Worm (Caenorhabditis elegans): ENCODE measurements around the gene prdx-2.

The prdx-2 gene

ce11 chrII:5384282-5384681 lies 6.3 kb downstream of the prdx-2 start:
- TF ChIP-seq ceh-19 (GFP tag; optimal IDR thresholded peaks at IDR 0.05) (no peak), madf-2 (tag; optimal IDR thresholded peaks at IDR 0.05) (no peak), ceh-18 (tag; optimal IDR thresholded peaks at IDR 0.05) (no peak), hlh-6 (tag; optimal IDR thresholded peaks at IDR 0.05) (no peak), dmd-4 (tag; optimal IDR thresholded peaks at IDR 0.05; ENCODE audit: borderline replicate concordance) (no peak), lim-6 (tag; optimal IDR thresholded peaks at IDR 0.05) (no peak), ceh-30 (tag; optimal IDR thresholded peaks at IDR 0.05) (no peak), ahr-1 (tag; optimal IDR thresholded peaks at IDR 0.05) (no peak)

DNA sequence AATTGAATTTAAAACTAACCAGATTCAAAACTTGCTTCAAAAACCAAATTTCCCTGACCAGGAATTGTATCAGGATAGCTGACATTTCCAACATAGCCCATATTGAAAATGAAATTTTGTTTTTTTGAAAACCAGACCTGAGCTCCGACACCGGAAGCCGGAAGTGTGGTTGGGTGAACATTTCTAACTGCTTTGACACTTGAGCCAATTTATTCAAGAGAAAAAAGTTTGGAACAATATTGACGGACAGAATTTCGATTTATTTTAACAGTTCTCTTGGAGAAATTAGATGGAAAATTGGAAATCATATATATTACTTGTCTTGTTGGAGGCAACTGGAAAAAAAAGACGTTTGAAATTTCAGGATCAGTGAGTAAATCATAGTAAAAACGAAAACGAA lies 9.2 kb downstream of the prdx-2 start, which contains the start of gene ccpp-6:
Gene ccpp-6, minus strand, starts transcription at position 101 of the 400 bp plus-strand sequence.
- TF ChIP-seq lim-6 (tag; optimal IDR thresholded peaks at IDR 0.05) (no peak), rnt-1 (tag; optimal IDR thresholded peaks at IDR 0.05) (no peak), ttx-3 (tag; optimal IDR thresholded peaks at IDR 0.05) (no peak), Y22D7AL.16 (tag; optimal IDR thresholded peaks at IDR 0.05) (no peak), dmd-4 (tag; optimal IDR thresholded peaks at IDR 0.05; ENCODE audit: borderline replicate concordance) (no peak)

DNA sequence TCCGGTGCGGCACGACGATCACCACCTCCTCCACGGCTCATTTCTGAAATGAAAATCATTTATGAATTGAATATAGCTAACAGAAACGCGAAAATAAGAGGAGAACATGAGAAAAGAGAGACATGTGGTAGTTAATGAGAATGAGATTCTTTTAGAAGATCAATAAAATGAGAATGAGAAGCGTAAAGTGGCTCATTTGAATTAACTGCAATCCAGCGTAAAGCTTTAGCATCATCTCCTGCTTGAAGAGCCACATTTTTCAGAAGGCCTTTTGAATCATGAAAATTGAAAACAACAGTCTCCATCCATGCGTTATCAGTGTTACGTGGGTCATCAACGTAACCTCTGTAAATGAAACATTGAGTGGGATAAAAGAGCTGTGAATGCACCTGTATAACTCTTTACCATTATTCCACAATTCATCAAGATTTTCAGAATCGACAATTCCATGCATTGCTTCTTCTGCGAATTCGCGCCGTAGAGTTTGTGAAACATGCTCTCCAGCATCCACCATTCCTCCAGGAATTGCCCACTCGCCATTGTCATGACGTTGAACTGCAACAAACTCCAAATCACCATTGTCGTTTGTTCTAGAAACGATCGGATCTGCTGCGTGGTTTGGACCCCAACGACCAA lies 10.9 kb downstream of the prdx-2 start, which contains the start of gene rsp-4:
Gene rsp-4, minus strand, starts transcription at position 51 of the 636 bp plus-strand sequence.
- TF ChIP-seq ceh-22 (tag; optimal IDR thresholded peaks at IDR 0.05): no peak
- TF ChIP-seq sox-2 (GFP tag; IDR thresholded peaks at IDR 0.05): no peak
- no peak for TF ChIP-seq sox-4 (tag; optimal IDR thresholded peaks at IDR 0.05)
- TF ChIP-seq che-1 (tag; optimal IDR thresholded peaks at IDR 0.05): no peak
- TF ChIP-seq hlh-30 (tag; optimal IDR thresholded peaks at IDR 0.05; ENCODE audit: insufficient read depth): no peak
- TF ChIP-seq odd-2 (tag; optimal IDR thresholded peaks at IDR 0.05): no peak
- no peak for TF ChIP-seq F13H6.1 (tag; optimal IDR thresholded peaks at IDR 0.05)
- TF ChIP-seq ama-1 (optimal IDR thresholded peaks at IDR 0.05): no peak

DNA sequence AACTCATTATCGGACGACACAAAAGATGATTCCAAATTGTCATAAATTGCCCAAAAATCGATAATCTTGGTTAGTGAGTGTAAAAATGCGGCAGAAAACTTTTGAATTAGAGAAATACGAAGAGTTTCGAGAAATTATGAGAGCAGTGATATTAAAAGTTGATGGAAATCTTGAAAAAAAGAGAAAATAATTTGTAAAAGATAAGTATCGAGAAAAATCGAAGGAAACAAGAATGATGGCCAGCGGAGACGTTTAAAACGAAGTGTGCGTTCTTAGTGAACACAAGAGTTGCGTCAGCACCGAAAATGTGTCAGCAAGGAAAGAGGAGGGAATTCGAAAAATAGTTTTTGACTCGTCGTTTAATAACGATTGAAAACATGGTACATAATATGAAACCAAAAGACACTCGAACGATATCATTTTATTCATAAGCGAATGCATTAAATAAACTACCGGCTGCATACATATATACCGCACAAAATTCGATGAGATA lies 11.9 kb downstream of the prdx-2 start, which contains the start of gene ndx-6:
Gene ndx-6, minus strand, starts transcription at position 51 of the 493 bp plus-strand sequence.
- peak; percentile 71 for TF ChIP-seq tbx-2 (tag; optimal IDR thresholded peaks at IDR 0.05)
- TF ChIP-seq ref-2 (tag; optimal IDR thresholded peaks at IDR 0.05): peak; percentile 55
- peak; percentile 43 for TF ChIP-seq rnt-1 (tag; optimal IDR thresholded peaks at IDR 0.05)
- no peak for TF ChIP-seq unc-3 (GFP tag; conservative IDR thresholded peaks at IDR 0.05)
- peak; percentile 58 for TF ChIP-seq unc-3 (tag; optimal IDR thresholded peaks at IDR 0.05)
- TF ChIP-seq elt-2 (tag; optimal IDR thresholded peaks at IDR 0.05): peak; percentile 91
- TF ChIP-seq C38D4.7 (GFP tag; optimal IDR thresholded peaks at IDR 0.05): peak; percentile 16
- peak; percentile 46 for TF ChIP-seq ceh-48 (tag; optimal IDR thresholded peaks at IDR 0.05)
- no peak for TF ChIP-seq syd-9 (tag; optimal IDR thresholded peaks at IDR 0.05)
- TF ChIP-seq pha-2 (tag; optimal IDR thresholded peaks at IDR 0.05): no peak
- peak; percentile 40 for TF ChIP-seq dve-1 (tag; optimal IDR thresholded peaks at IDR 0.05)
- peak; percentile 14 for TF ChIP-seq C08G9.2 (tag; optimal IDR thresholded peaks at IDR 0.05)
- TF ChIP-seq unc-86 (tag; optimal IDR thresholded peaks at IDR 0.05): peak; percentile 43
- no peak for TF ChIP-seq ceh-9 (tag; optimal IDR thresholded peaks at IDR 0.05)
- TF ChIP-seq lim-6 (tag; optimal IDR thresholded peaks at IDR 0.05): no peak
- peak; percentile 78 for TF ChIP-seq ceh-31 (tag; optimal IDR thresholded peaks at IDR 0.05)
- TF ChIP-seq sdc-2 (tag; optimal IDR thresholded peaks at IDR 0.05): peak; percentile 11
- no peak for TF ChIP-seq nhr-11 (tag; optimal IDR thresholded peaks at IDR 0.05)
- TF ChIP-seq ceh-19 (GFP tag; optimal IDR thresholded peaks at IDR 0.05): peak; percentile 53
- peak; percentile 60 for TF ChIP-seq ceh-18 (tag; optimal IDR thresholded peaks at IDR 0.05)
- peak; percentile 70 for TF ChIP-seq nfya-1 (tag; optimal IDR thresholded peaks at IDR 0.05)
- TF ChIP-seq fkh-6 (tag; optimal IDR thresholded peaks at IDR 0.05): peak; percentile 44
- TF ChIP-seq ttx-3 (tag; optimal IDR thresholded peaks at IDR 0.05): peak; percentile 19
- peak; percentile 10 for TF ChIP-seq hlh-8 (tag; optimal IDR thresholded peaks at IDR 0.05)
- peak; percentile 42 for TF ChIP-seq pat-9 (tag; optimal IDR thresholded peaks at IDR 0.05)
- no peak for TF ChIP-seq pqm-1 (tag; optimal IDR thresholded peaks at IDR 0.05)
- peak; percentile 56 for TF ChIP-seq ceh-34 (tag; optimal IDR thresholded peaks at IDR 0.05)
- peak; percentile 16 for TF ChIP-seq ets-4 (tag; optimal IDR thresholded peaks at IDR 0.05)
- peak; percentile 44 for TF ChIP-seq unc-42 (tag; optimal IDR thresholded peaks at IDR 0.05)

All from whole organism, late embryonic.